Fruit fly (Drosophila melanogaster) whole organism, adult: ENCODE results near the gene CG43127.

ENCODE experiments used
- CG11617 ChIP-seq: fragments of 200-800 bp; sonication (Bioruptor generic); optimal IDR thresholded peaks from 2 replicates; lab custom pipeline; 2017; ENCODE audit warnings: mild to moderate bottlenecking, missing biosample characterization, missing genetic modification reagents, missing genetic modification characterization
- CG12768 ChIP-seq: fragments of 200-800 bp; sonication (Bioruptor generic); optimal IDR thresholded peaks from 2 replicates; lab custom pipeline; 2017; ENCODE audit warnings: missing biosample characterization, missing genetic modification characterization, mild to moderate bottlenecking, moderate library complexity, missing genetic modification reagents
- CG14711 ChIP-seq: fragments of 200-800 bp; sonication (Bioruptor generic); optimal IDR thresholded peaks from 2 replicates; lab custom pipeline; 2018; ENCODE audit warnings: missing biosample characterization, mild to moderate bottlenecking, missing genetic modification characterization, moderate library complexity
- CG1620 ChIP-seq: fragments of 200-800 bp; sonication (Bioruptor generic); optimal IDR thresholded peaks from 2 replicates; lab custom pipeline; 2016; ENCODE audit warnings: missing biosample characterization, missing genetic modification characterization
- CG33017 ChIP-seq: fragments of 200-800 bp; sonication (Bioruptor generic); optimal IDR thresholded peaks from 2 replicates; lab custom pipeline; 2018; ENCODE audit warnings: missing biosample characterization, mild to moderate bottlenecking, missing genetic modification characterization, moderate library complexity
- CG5204 ChIP-seq: fragments of 200-800 bp; sonication (Bioruptor generic); optimal IDR thresholded peaks from 2 replicates; lab custom pipeline; 2016; ENCODE audit warnings: missing biosample characterization, missing genetic modification characterization
- CG7045 ChIP-seq: fragments of 200-800 bp; sonication (Bioruptor generic); optimal IDR thresholded peaks from 2 replicates; lab custom pipeline; 2017; ENCODE audit warnings: missing biosample characterization, mild to moderate bottlenecking, missing genetic modification characterization
- CG7101 ChIP-seq: fragments of 200-800 bp; sonication (Bioruptor generic); optimal IDR thresholded peaks from 2 replicates; lab custom pipeline; 2018; ENCODE audit warnings: missing biosample characterization, mild to moderate bottlenecking, missing genetic modification characterization, moderate library complexity
- Clk ChIP-seq: fragments of 200-800 bp; sonication (Bioruptor generic); optimal IDR thresholded peaks from 2 replicates; lab custom pipeline; 2017; ENCODE audit warnings: missing biosample characterization, missing genetic modification characterization
- Crg-1 ChIP-seq: fragments of 200-800 bp; sonication (Bioruptor generic); optimal IDR thresholded peaks from 2 replicates; lab custom pipeline; 2016; ENCODE audit warnings: missing biosample characterization, missing genetic modification characterization
- Hr96 ChIP-seq: fragments of 200-800 bp; sonication (Bioruptor generic); optimal IDR thresholded peaks from 2 replicates; lab custom pipeline; 2016; ENCODE audit warnings: missing biosample characterization, missing genetic modification characterization
- Mnt ChIP-seq: fragments of 200-800 bp; sonication (Bioruptor generic); optimal IDR thresholded peaks from 2 replicates; lab custom pipeline; 2016; ENCODE audit warnings: missing biosample characterization, mild to moderate bottlenecking, missing genetic modification characterization
- bab1 ChIP-seq: fragments of 200-800 bp; sonication (Bioruptor generic); optimal IDR thresholded peaks from 3 replicates; lab custom pipeline; 2019; ENCODE audit warnings: missing biosample characterization, mild to moderate bottlenecking, missing genetic modification characterization, moderate library complexity
- cic ChIP-seq: fragments of 200-800 bp; sonication (Bioruptor generic); optimal IDR thresholded peaks from 2 replicates; lab custom pipeline; 2017; ENCODE audit warnings: missing biosample characterization, mild to moderate bottlenecking, missing genetic modification characterization, moderate library complexity
- cnc ChIP-seq, 2 experiments: fragments of >200 bp; optimal IDR thresholded peaks; 2 replicates each; lab custom pipeline; 2017
- kay ChIP-seq: fragments of 200-800 bp; sonication (Bioruptor generic); peaks from one replicate; lab custom pipeline; 2016; ENCODE audit warnings: missing biosample characterization, missing genetic modification characterization, borderline replicate concordance
- ovo ChIP-seq: fragments of 200-800 bp; sonication (Bioruptor generic); optimal IDR thresholded peaks from 2 replicates; lab custom pipeline; 2016; ENCODE audit warnings: missing biosample characterization, missing genetic modification characterization
- pad ChIP-seq: fragments of 200-800 bp; sonication (Bioruptor generic); optimal IDR thresholded peaks from 3 replicates; lab custom pipeline; 2017; ENCODE audit warnings: missing biosample characterization, missing genetic modification characterization, mild to moderate bottlenecking, moderate library complexity, missing genetic modification reagents
- tj ChIP-seq: fragments of 200-800 bp; sonication (Bioruptor generic); optimal IDR thresholded peaks from 3 replicates; lab custom pipeline; 2017; ENCODE audit warnings: missing biosample characterization, mild to moderate bottlenecking, missing genetic modification characterization, moderate library complexity
- toe ChIP-seq: fragments of 200-800 bp; sonication (Bioruptor generic); optimal IDR thresholded peaks from 2 replicates; lab custom pipeline; 2016; ENCODE audit warnings: missing biosample characterization, missing genetic modification characterization

The CG43127 gene

DNA sequence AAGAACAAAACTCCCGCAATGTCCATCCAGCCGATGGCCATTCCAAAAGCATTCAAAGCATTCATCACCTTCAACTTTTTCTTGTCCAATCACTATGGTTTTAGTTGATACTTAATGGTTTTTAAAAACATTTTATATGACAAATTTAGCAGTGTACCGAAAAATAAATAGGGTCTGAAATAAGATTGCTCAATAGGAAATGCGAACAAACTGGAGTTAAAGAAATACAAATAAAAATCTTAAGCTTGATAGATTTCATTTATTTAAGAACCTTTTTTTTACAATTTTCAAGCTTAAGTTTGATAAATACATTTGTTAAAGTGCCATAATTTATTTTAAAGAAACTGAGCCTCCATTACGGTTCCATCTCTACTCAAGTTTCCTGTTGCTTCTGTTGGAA, at the start of gene CG43127:
Gene CG43127, minus strand, starts transcription at position 101 of the 400 bp plus-strand sequence.
- TF ChIP-seq CG5204 (GFP tag; lab: Kevin White, UChicago) (no peak), ovo (GFP tag; lab: Kevin White, UChicago) (no peak), cic (no peak), CG14711 (no peak), Hr96 (GFP tag; lab: Kevin White, UChicago) (no peak), CG7045 (GFP tag; lab: Kevin White, UChicago) (no peak), toe (GFP tag; lab: Kevin White, UChicago) (no peak), CG11617 (GFP tag; lab: Kevin White, UChicago) (no peak), CG1620 (GFP tag; lab: Kevin White, UChicago) (no peak), CG33017 (tag; lab: Kevin White, UChicago) (no peak), CG7101 (no peak), tj (no peak), Crg-1 (GFP tag; lab: Kevin White, UChicago) (no peak)

DNA sequence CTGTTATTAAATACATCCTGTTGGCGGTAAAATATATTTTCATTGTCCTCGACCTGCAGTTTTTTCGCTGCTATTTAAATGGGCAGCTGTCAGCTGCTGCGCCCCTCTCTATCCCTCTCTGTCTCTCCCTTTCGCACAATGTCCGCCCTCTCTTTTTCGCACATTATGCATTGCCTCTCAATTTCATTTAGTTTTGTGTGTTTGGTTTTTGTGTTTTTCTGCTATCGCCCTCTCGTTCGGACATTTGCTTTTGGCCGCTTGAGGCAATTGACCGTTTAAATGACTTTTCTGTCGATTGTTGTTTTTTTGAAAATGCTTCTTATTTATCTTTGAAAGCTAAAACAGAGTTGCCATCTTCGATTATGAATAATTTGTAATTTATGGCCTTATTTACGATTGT, 49.5 kb upstream of the CG43127 start:
- peak; percentile 6 for TF ChIP-seq CG14711
- no peak for TF ChIP-seq kay (GFP tag; lab: Kevin White, UChicago)

DNA sequence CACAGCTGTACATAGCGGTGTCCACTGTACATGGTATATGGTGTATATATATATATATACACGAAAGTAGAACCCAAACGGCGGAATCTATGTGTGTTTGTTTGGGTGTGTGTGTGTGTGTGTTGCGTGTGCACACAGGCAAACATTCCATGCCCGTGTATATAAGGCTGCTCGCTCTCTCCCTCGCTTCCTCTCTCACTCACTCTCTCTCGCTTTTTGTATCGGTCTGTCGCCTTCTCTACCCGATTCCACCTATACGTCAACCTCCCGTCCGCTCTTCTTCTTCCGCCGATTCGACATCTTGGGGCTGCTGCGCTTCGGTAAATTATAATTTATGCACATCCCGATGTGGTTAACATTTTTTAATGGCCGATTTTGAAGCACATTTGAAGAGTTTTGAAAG, 48.7 kb upstream of the CG43127 start:
- no peak for TF ChIP-seq Crg-1 (GFP tag; lab: Kevin White, UChicago)
- no peak for TF ChIP-seq CG14711
- TF ChIP-seq CG11617 (GFP tag; lab: Kevin White, UChicago): no peak
- TF ChIP-seq CG7045 (GFP tag; lab: Kevin White, UChicago): no peak
- no peak for TF ChIP-seq CG12768
- no peak for TF ChIP-seq toe (GFP tag; lab: Kevin White, UChicago)
- TF ChIP-seq kay (GFP tag; lab: Kevin White, UChicago): no peak
- no peak for TF ChIP-seq cnc (optimal IDR thresholded peaks at IDR 0.05; lab: Kevin White, UChicago)
- TF ChIP-seq Clk (GFP tag; lab: Kevin White, UChicago): no peak
- TF ChIP-seq ovo (GFP tag; lab: Kevin White, UChicago): no peak
- no peak for TF ChIP-seq CG7101
- TF ChIP-seq CG5204 (GFP tag; lab: Kevin White, UChicago): no peak
- TF ChIP-seq CG33017 (tag; lab: Kevin White, UChicago): no peak
- no peak for TF ChIP-seq Hr96 (GFP tag; lab: Kevin White, UChicago)
- TF ChIP-seq pad (GFP tag; lab: Kevin White, UChicago): no peak
- TF ChIP-seq cic: no peak
- no peak for TF ChIP-seq tj

DNA sequence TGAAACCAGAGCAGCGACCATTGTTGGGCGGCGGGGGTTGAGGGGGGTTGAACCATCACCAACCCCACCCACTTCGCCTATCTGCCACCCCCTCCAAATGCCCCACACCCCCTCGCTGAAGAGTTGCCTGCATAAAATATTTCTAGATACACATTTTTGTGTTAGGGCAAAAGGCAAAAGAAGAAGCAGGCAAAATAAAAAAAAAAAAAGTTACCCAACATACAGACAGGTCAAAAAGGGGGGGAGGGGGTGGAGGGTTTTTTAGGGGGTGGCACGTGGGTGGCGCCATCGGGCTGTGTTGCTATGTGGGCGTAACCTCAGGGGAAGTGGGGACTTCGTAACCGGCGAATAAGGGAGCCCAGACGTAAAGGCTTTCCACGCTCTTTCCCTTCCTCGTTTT, 47.1 kb upstream of the CG43127 start:
- TF ChIP-seq CG11617 (GFP tag; lab: Kevin White, UChicago) (no peak), Crg-1 (GFP tag; lab: Kevin White, UChicago) (no peak), CG33017 (tag; lab: Kevin White, UChicago) (no peak), cic (no peak), pad (GFP tag; lab: Kevin White, UChicago) (no peak), Hr96 (GFP tag; lab: Kevin White, UChicago) (no peak), Mnt (GFP tag; lab: Kevin White, UChicago) (no peak), cnc (optimal IDR thresholded peaks at IDR 0.05; lab: Kevin White, UChicago) (no peak), toe (GFP tag; lab: Kevin White, UChicago) (no peak)

DNA sequence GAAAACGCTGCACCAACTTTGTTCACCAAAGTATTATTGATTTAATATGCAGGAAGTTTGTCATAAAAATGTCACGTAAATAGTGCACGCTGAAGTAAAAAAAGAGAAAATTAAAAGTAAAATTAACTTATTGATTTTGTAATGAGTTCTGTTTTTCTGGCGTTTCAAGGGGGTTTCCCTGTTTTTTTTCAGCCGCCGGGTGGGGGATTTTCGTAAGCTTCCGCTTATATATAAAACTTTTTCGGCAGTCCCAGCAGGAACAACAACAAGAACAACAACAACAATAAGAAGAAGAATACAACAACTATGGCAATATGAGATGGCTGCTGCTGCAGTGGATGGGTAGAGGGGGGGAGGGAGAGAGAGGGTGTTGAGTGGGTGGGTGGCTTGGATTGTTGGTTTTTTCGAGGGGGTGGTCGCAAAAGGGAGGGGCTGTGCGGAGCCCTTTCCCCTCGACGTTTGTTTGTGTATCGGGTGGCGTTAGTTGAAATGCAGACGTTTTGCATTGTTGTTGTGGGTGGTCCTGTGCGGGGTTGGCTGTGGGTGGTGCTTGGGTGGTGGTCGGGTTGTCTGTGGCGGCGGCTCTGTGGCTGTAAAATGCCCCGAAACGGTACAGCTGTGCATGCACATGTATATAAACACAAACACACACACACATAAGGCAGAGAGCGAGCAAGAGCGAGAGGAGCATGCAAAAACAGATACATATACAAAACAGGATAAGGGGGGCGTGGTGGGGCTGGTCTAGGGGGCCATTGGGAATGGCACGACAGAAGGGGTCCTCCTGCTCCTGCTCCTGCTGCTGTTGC, 44.4 kb upstream of the CG43127 start:
- TF ChIP-seq kay (GFP tag; lab: Kevin White, UChicago) (peak; percentile 90), CG1620 (GFP tag; lab: Kevin White, UChicago) (no peak)

DNA sequence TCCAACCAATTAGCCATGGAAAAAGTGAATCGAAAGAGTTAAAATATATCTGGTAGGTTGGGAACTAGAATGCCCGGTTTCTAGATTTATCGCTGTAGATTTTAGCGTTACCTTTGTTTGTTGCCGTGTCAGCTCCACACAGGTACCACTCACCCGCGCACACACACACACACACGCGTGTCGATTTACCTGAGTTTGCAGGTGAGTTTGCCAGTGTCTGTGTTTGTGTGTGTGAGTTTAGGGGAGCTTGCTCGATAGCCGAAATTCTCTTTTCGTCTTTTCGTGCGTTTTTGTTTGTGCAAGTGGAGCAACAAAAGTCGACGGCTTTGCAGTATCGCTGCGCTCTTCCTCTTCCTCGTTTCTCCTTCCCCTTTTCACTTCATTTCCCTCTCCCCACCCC, 41.9 kb upstream of the CG43127 start:
- TF ChIP-seq ovo (GFP tag; lab: Kevin White, UChicago): no peak
- TF ChIP-seq CG1620 (GFP tag; lab: Kevin White, UChicago): no peak
- no peak for TF ChIP-seq CG11617 (GFP tag; lab: Kevin White, UChicago)
- no peak for TF ChIP-seq CG5204 (GFP tag; lab: Kevin White, UChicago)
- no peak for TF ChIP-seq cic
- no peak for TF ChIP-seq toe (GFP tag; lab: Kevin White, UChicago)
- TF ChIP-seq tj: peak; percentile 87
- no peak for TF ChIP-seq Clk (GFP tag; lab: Kevin White, UChicago)

DNA sequence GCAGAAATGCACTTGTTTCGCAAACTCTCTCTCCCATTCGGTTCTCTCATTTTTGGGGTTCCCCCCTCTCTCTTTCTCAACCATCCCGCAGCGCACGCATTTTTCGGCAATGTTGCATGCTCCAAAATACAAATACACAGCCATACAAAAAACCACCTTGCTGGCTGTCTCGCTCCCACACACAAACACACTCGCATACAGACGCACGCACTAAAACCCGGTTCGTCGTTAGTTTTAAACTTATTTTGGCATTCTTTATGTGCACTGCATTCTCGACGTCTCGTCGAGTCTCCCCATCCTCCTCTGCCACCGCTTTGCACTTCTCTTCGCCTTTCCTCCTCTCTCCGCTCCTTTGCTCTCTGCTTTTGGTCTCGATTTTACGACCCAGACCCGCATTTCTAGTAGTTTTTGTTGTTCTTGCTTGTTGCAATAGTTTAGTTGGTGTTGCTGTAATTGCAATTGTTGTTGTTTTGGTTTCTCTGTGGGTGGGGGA, 41.2 kb upstream of the CG43127 start:
- TF ChIP-seq Hr96 (GFP tag; lab: Kevin White, UChicago) (no peak), cic (no peak), CG11617 (GFP tag; lab: Kevin White, UChicago) (no peak), CG5204 (GFP tag; lab: Kevin White, UChicago) (no peak), toe (GFP tag; lab: Kevin White, UChicago) (no peak), pad (GFP tag; lab: Kevin White, UChicago) (no peak), CG12768 (no peak), cnc (optimal IDR thresholded peaks at IDR 0.05; lab: Kevin White, UChicago) (no peak), kay (GFP tag; lab: Kevin White, UChicago) (no peak), bab1 (GFP tag; lab: Kevin White, UChicago) (no peak), CG7045 (GFP tag; lab: Kevin White, UChicago) (no peak), Mnt (GFP tag; lab: Kevin White, UChicago) (no peak), ovo (GFP tag; lab: Kevin White, UChicago) (no peak), Crg-1 (GFP tag; lab: Kevin White, UChicago) (no peak), CG33017 (tag; lab: Kevin White, UChicago) (no peak), CG7101 (no peak), CG1620 (GFP tag; lab: Kevin White, UChicago) (no peak), CG14711 (no peak), tj (no peak), Clk (GFP tag; lab: Kevin White, UChicago) (no peak)
